Worm (Caenorhabditis elegans) whole organism, L3 larva: ENCODE results near the gene mca-2.
A peak's percentile ranks its signal among the peaks of the same experiment; 100 is the strongest.

ENCODE experiments used
- R02D3.7 ChIP-seq: fragments of 150-350 bp; optimal IDR thresholded peaks from 2 replicates; lab custom pipeline; 2014; ENCODE audit warnings: missing biosample characterization, missing genetic modification characterization
- aly-2 ChIP-seq: fragments of 150-350 bp; optimal IDR thresholded peaks from 2 replicates; lab custom pipeline; 2014; ENCODE audit warnings: missing biosample characterization, missing genetic modification characterization
- ama-1 ChIP-seq: fragments of 150-350 bp; optimal IDR thresholded peaks from 2 replicates; lab custom pipeline; 2018
- ceh-16 ChIP-seq: sonication (generic microtip); optimal IDR thresholded peaks from 2 replicates; lab custom pipeline; 2017; ENCODE audit warnings: missing biosample characterization, missing genetic modification characterization
- ceh-28 ChIP-seq: fragments of 150-350 bp; optimal IDR thresholded peaks from 2 replicates; lab custom pipeline; 2014; ENCODE audit warnings: missing biosample characterization, missing genetic modification reagents, missing genetic modification characterization
- ceh-82 ChIP-seq: fragments of 150-350 bp; optimal IDR thresholded peaks from 2 replicates; lab custom pipeline; 2014; ENCODE audit warnings: missing biosample characterization, missing genetic modification characterization
- daf-12 ChIP-seq: fragments of 150-350 bp; optimal IDR thresholded peaks from 2 replicates; lab custom pipeline; 2014; ENCODE audit warnings: missing biosample characterization, missing genetic modification reagents, missing genetic modification characterization
- egl-5 ChIP-seq: fragments of 150-350 bp; optimal IDR thresholded peaks from 2 replicates; lab custom pipeline; 2017; ENCODE audit warnings: missing biosample characterization, missing genetic modification reagents, missing genetic modification characterization, inconsistent platforms
- elt-1 ChIP-seq: fragments of 150-350 bp; optimal IDR thresholded peaks from 2 replicates; lab custom pipeline; 2014; ENCODE audit warnings: missing biosample characterization, missing genetic modification characterization
- elt-2 ChIP-seq: sonication (generic microtip); optimal IDR thresholded peaks from 2 replicates; lab custom pipeline; 2016; ENCODE audit warnings: missing genetic modification reagents, mild to moderate bottlenecking, missing genetic modification characterization, missing compliant biosample characterization
- elt-3 ChIP-seq, 3 experiments: fragments of 150-350 bp in 1 of 3; sonication (generic microtip) in 2 of 3; optimal IDR thresholded peaks; 2 replicates in 2 of 3; 4 replicates in 1 of 3; lab custom pipeline; 2014 to 2017; ENCODE audit warnings: missing biosample characterization in 3 of 3, missing genetic modification characterization in 3 of 3
- eor-1 ChIP-seq, 2 experiments: fragments of 150-350 bp; optimal IDR thresholded peaks; 2 replicates each; lab custom pipeline; 2014 to 2018; ENCODE audit warnings: missing biosample characterization in 2 of 2, missing genetic modification characterization in 2 of 2
- fkh-10 ChIP-seq: sonication (generic microtip); optimal IDR thresholded peaks from 2 replicates; lab custom pipeline; 2017; ENCODE audit warnings: missing biosample characterization, missing genetic modification reagents, missing genetic modification characterization
- fkh-2 ChIP-seq: fragments of 150-350 bp; optimal IDR thresholded peaks from 2 replicates; lab custom pipeline; 2014; ENCODE audit warnings: missing biosample characterization, missing genetic modification reagents, missing genetic modification characterization
- fos-1 ChIP-seq: fragments of 150-350 bp; optimal IDR thresholded peaks from 2 replicates; lab custom pipeline; 2014; ENCODE audit warnings: missing biosample characterization, missing genetic modification characterization
- hmg-11 ChIP-seq: sonication (generic microtip); optimal IDR thresholded peaks from 2 replicates; lab custom pipeline; 2016; ENCODE audit warnings: missing genetic modification characterization, missing compliant biosample characterization
- lin-15B ChIP-seq: fragments of 150-350 bp; optimal IDR thresholded peaks from 2 replicates; lab custom pipeline; 2014; ENCODE audit warnings: missing biosample characterization, missing genetic modification characterization
- lin-39 ChIP-seq: fragments of 150-350 bp; optimal IDR thresholded peaks from 2 replicates; lab custom pipeline; 2018; ENCODE audit warnings: missing biosample characterization, missing genetic modification reagents, missing genetic modification characterization
- lsy-12 ChIP-seq: sonication (generic microtip); optimal IDR thresholded peaks from 2 replicates; lab custom pipeline; 2016; ENCODE audit warnings: mild to moderate bottlenecking, missing genetic modification characterization, missing compliant biosample characterization
- nhr-11 ChIP-seq: fragments of 150-350 bp; optimal IDR thresholded peaks from 2 replicates; lab custom pipeline; 2014; ENCODE audit warnings: missing biosample characterization, missing genetic modification characterization
- nhr-12 ChIP-seq: fragments of 150-350 bp; optimal IDR thresholded peaks from 2 replicates; lab custom pipeline; 2014; ENCODE audit warnings: missing biosample characterization, missing genetic modification characterization
- nhr-23 ChIP-seq: fragments of 150-350 bp; optimal IDR thresholded peaks from 2 replicates; lab custom pipeline; 2014; ENCODE audit warnings: missing biosample characterization, missing genetic modification reagents, missing genetic modification characterization
- nhr-237 ChIP-seq: fragments of 150-350 bp; optimal IDR thresholded peaks from 2 replicates; lab custom pipeline; 2014; ENCODE audit warnings: missing biosample characterization, missing genetic modification characterization
- nhr-25 ChIP-seq: sonication (generic microtip); optimal IDR thresholded peaks from 2 replicates; lab custom pipeline; 2017; ENCODE audit warnings: missing biosample characterization, missing genetic modification characterization
- nhr-28 ChIP-seq: fragments of 150-350 bp; optimal IDR thresholded peaks from 2 replicates; lab custom pipeline; 2014; ENCODE audit warnings: missing biosample characterization, missing genetic modification characterization
- nhr-76 ChIP-seq: fragments of 150-350 bp; sonication (generic microtip); optimal IDR thresholded peaks from 5 replicates; lab custom pipeline; 2014; ENCODE audit warnings: missing biosample characterization, missing genetic modification characterization
- nhr-77 ChIP-seq: fragments of 150-350 bp; optimal IDR thresholded peaks from 2 replicates; lab custom pipeline; 2014; ENCODE audit warnings: missing biosample characterization, missing genetic modification characterization
- pqm-1 ChIP-seq: fragments of 150-350 bp; optimal IDR thresholded peaks from 2 replicates; lab custom pipeline; 2017; ENCODE audit warnings: missing biosample characterization, missing genetic modification characterization, inconsistent platforms
- skn-1 ChIP-seq: fragments of 150-350 bp; optimal IDR thresholded peaks from 2 replicates; lab custom pipeline; 2014; ENCODE audit warnings: missing biosample characterization, missing genetic modification characterization
- snpc-4 ChIP-seq: fragments of 150-350 bp; optimal IDR thresholded peaks from 2 replicates; lab custom pipeline; 2014; ENCODE audit warnings: missing biosample characterization, missing genetic modification characterization
- unc-39 ChIP-seq: sonication (generic microtip); optimal IDR thresholded peaks from 4 replicates; lab custom pipeline; 2017; ENCODE audit warnings: missing biosample characterization, missing genetic modification characterization
- unc-62 ChIP-seq: fragments of 150-350 bp; sonication (generic microtip); optimal IDR thresholded peaks from 4 replicates; lab custom pipeline; 2014; ENCODE audit warnings: missing biosample characterization, missing genetic modification reagents, missing genetic modification characterization
- zag-1 ChIP-seq: fragments of 150-350 bp; optimal IDR thresholded peaks from 2 replicates; lab custom pipeline; 2014; ENCODE audit warnings: missing biosample characterization, missing genetic modification characterization
- ztf-11 ChIP-seq: fragments of 150-350 bp; optimal IDR thresholded peaks from 2 replicates; lab custom pipeline; 2014; ENCODE audit warnings: missing biosample characterization, missing genetic modification characterization
- ztf-4 ChIP-seq: fragments of 150-350 bp; optimal IDR thresholded peaks from 2 replicates; lab custom pipeline; 2014; ENCODE audit warnings: missing biosample characterization, missing genetic modification characterization

The mca-2 gene

DNA sequence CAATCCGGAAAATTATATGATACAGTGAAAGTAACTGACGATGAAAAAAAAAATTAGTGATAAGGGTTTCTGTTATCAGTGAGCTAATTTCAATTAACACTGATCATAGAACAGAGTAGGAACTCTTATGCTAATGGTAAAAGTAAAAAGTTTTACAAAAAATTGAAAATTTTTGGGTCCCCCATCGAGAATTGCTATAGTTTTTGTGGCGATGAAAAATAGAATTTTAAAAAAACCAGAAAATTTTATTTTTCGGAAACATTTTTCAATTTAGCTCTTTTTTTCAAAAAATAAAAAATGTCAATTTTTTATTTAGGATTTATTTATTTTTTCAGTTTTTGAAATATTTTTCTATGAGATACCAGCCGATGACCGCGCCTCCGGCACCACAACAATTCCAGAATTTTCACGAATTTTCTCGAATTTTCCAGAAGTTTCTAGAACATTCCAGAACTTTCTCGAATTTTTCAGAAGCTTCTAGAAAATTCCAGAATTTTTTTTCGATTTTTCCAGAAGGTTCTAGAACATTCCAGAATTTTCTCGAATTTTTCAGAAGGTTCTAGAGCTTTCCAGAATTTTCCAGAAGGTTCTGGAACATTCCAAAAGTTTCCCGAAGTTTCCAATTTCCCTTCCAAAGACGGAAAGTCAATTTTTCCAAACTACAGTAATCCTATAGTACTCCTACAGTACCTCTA is 29.7 kb downstream of the mca-2 start, which contains the start of gene C23H5.8:
C23H5.8 (minus strand) TSS at position 51 of the 695 bp plus-strand sequence.
- TF ChIP-seq elt-2 (peak; percentile 54), nhr-11 (no peak), daf-12 (tag; lab: Kevin White, UChicago) (no peak), pqm-1 (tag; lab: Kevin White, UChicago) (peak; percentile 28)

DNA sequence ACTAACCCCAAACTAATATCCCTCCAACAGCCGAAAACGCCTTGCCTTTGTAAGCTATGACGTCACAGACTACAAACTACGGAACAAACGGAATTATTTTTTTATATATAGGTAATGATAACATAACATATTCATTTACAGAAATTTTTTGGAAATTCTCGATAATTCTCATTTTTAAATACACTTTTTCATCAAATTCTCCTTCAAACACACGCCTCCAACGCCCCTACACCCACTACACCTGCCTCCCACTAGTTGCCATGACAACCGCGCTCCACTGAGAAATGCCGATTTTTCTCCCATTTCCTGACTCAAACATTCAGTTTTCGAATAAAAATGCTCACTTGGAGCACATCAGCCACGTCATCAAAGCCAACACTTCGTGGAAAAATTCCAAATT is 30.5 kb downstream of the mca-2 start, which contains the start of gene xbx-4:
xbx-4 (plus strand) TSS at position 301 of the 400 bp plus-strand sequence.
- TF ChIP-seq unc-62 (GFP tag; lab: Kevin White, UChicago) (no peak), lin-15B (tag; lab: Kevin White, UChicago) (no peak), nhr-77 (tag; lab: Kevin White, UChicago) (no peak), skn-1 (tag; lab: Kevin White, UChicago) (no peak), ztf-4 (no peak), unc-39 (no peak), nhr-12 (tag; lab: Kevin White, UChicago) (no peak), hmg-11 (tag; lab: Kevin White, UChicago) (no peak), elt-2 (no peak), nhr-23 (tag; lab: Kevin White, UChicago) (no peak), ceh-16 (no peak), elt-3 (tag; optimal IDR thresholded peaks at IDR 0.05; lab: Kevin White, UChicago) (no peak), nhr-237 (tag; lab: Kevin White, UChicago) (no peak), ceh-82 (no peak), R02D3.7 (no peak), zag-1 (tag; lab: Kevin White, UChicago) (no peak), fkh-2 (no peak), ztf-11 (tag; lab: Kevin White, UChicago) (no peak), ceh-28 (no peak)

DNA sequence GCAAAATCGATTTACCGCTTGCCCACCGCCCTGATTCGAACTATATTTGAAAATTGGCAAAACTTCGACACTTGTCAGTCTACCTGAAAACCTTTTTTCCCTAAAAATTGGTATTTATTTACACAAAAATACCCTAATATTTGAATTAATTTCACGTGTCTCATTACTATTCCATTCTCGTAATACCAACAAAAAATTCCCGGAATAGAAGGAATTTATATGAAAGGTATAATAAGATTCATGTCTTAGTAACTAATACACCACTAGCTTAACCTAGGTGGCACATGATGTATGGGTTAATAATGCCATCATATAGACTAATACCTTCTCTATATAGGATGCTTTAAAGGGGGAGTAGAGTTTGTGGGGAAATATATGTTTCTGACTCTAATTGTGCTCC is 33.4 kb downstream of the mca-2 start:
- TF ChIP-seq zag-1 (tag; lab: Kevin White, UChicago) (no peak), nhr-76 (tag; lab: Kevin White, UChicago) (no peak), elt-3 (tag; optimal IDR thresholded peaks at IDR 0.05; lab: Kevin White, UChicago) (no peak), egl-5 (tag; lab: Kevin White, UChicago) (no peak), unc-62 (GFP tag; lab: Kevin White, UChicago) (no peak), nhr-23 (tag; lab: Kevin White, UChicago) (no peak), nhr-237 (tag; lab: Kevin White, UChicago) (no peak), eor-1 (tag; optimal IDR thresholded peaks at IDR 0.05; lab: Kevin White, UChicago) (no peak)

DNA sequence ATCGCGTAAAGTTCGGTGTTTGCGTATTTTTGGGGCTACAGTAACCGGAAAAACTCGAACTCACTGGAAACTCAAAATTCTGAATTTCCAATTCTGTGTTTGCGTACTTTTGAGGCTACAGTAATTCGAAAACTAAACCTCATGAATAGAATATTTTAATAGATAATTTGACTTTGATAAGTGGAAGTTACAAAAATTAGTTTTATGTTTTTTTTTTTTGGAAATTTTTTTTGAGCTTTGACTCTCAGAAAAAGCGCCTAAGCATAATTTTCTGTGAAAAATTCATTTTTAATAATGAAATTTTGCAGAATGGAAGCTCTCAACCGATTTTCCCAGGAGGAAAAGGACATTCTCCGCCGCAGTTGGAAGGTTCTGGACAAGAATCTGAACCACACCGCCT is 38.7 kb downstream of the mca-2 start, which contains the start of gene glb-7:
glb-7 (plus strand) TSS at position 301 of the 400 bp plus-strand sequence.
- TF ChIP-seq ceh-28 (no peak), fkh-10 (GFP tag; lab: Kevin White, UChicago) (no peak), nhr-28 (tag; lab: Kevin White, UChicago) (no peak), snpc-4 (tag; lab: Kevin White, UChicago) (no peak), lsy-12 (no peak), lin-15B (tag; lab: Kevin White, UChicago) (no peak), elt-1 (tag; lab: Kevin White, UChicago) (no peak), aly-2 (no peak), eor-1 (tag; optimal IDR thresholded peaks at IDR 0.05; lab: Kevin White, UChicago) (no peak), zag-1 (tag; lab: Kevin White, UChicago) (no peak), nhr-25 (tag; lab: Kevin White, UChicago) (no peak)

DNA sequence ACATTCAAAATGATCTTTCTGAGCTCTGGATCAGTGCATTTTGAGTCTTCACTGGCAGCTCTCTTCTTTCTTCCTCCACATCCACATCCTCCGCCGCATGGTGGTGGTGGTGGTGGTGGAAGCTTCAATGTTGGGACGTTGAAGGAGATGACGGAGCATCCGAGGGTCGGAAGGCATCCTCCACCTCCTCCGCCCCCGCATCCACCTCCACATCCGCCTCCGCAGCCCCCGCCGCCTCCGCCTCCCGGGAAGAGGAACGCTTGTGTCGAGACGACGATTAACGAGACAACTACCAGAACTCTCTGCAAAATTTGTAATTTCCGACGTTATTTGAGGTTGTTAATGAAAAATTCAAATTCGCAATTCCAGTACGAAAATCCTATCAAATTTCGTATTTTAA is 43.5 kb downstream of the mca-2 start:
- no peak for TF ChIP-seq nhr-77 (tag; lab: Kevin White, UChicago)
- TF ChIP-seq lin-39 (tag; lab: Kevin White, UChicago) = no peak
- TF ChIP-seq nhr-76 (tag; lab: Kevin White, UChicago) = no peak
- TF ChIP-seq ama-1 (lab: Kevin White, UChicago) = no peak
- no peak for TF ChIP-seq elt-3 (tag; optimal IDR thresholded peaks at IDR 0.05; lab: Kevin White, UChicago)
- TF ChIP-seq egl-5 (tag; lab: Kevin White, UChicago) = no peak
- no peak for TF ChIP-seq zag-1 (tag; lab: Kevin White, UChicago)
- no peak for TF ChIP-seq elt-1 (tag; lab: Kevin White, UChicago)
- TF ChIP-seq ceh-16 = no peak
- no peak for TF ChIP-seq lsy-12
- TF ChIP-seq fkh-2 = no peak
- no peak for TF ChIP-seq fos-1
